Fruit fly (Drosophila melanogaster): ENCODE results near the gene CG46313.

CG46313 gene

dm6 chr3R:26988412-26988981 is 10.2 kb downstream of the CG46313 start, which contains the start of gene CG31075:
CG31075 (minus strand) TSS chr3R:26988517.
- TF ChIP-seq CG17801 (GFP tag; optimal IDR thresholded peaks at IDR 0.05; ENCODE audit: partially characterized antibody), result peak; percentile 75

dm6 chr3R:26989802-26990509 is 11.6 kb downstream of the CG46313 start, which contains the start of gene CG31076:
CG31076 (minus strand) TSS chr3R:26989852.
- TF ChIP-seq CG17801 (GFP tag; optimal IDR thresholded peaks at IDR 0.05; ENCODE audit: partially characterized antibody), result no peak

- TF ChIP-seq CG17801 (GFP tag; optimal IDR thresholded peaks at IDR 0.05; ENCODE audit: partially characterized antibody), result no peak
Measured at dm6 chr3R:26994532-26994931, 16.2 kb downstream of the CG46313 start, which contains the start of gene TwdlC. TwdlC (plus strand) TSS chr3R:26994832.

- no peak for TF ChIP-seq CG17801 (GFP tag; optimal IDR thresholded peaks at IDR 0.05; ENCODE audit: partially characterized antibody)
Measured at dm6 chr3R:26996642-26997041, 18.3 kb downstream of the CG46313 start, which contains the start of gene RYa-R. RYa-R (plus strand) TSS chr3R:26996980.

dm6 chr3R:26999452-26999851 is 21.1 kb downstream of the CG46313 start, which contains the start of gene CG31077:
CG31077 (plus strand) TSS chr3R:26999752.
- TF ChIP-seq CG17801 (GFP tag; optimal IDR thresholded peaks at IDR 0.05; ENCODE audit: partially characterized antibody), result no peak

DNA sequence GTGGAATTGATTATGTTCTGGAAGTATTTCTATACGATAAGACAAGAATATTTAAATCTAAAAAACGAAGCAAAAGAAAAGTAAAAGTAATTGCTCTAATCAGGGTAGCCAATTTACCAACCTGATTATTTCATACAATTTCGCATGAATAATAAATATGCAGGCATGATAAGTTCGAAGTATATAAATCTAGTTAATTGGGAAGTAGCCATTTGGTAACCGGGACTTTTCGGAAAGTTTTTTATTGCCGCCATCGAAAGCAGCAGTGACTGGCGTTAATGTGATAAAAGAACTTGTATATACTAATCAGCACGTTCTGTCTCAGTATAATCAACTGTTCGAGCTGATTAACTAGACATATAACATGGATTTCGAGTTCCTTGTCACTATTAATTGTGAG is 24.4 kb downstream of the CG46313 start:
- no peak for TF ChIP-seq CG17801 (GFP tag; optimal IDR thresholded peaks at IDR 0.05; ENCODE audit: partially characterized antibody)

DNA sequence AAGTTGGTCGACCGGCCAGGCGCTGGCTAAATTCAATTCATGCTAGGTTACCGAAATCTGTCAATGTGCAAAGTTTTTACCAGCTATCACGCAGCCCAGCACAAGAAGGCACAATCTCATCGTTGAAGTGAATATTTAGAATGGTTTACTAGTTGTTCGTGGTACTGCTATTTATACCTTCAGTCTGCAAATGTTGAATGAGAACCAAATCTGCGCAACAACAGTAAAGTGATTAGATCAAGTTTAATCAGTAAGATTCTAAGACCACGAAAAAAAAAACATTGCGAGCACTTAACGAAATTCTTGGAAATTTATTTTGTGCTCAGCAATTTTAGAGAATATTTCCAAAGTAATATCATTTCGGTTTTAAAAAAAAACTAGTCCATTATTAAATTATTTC is 27.0 kb downstream of the CG46313 start, which contains the start of gene CG6296:
CG6296 (minus strand) TSS at position 132 of the 400 bp plus-strand sequence.
- TF ChIP-seq CG17801 (GFP tag; optimal IDR thresholded peaks at IDR 0.05; ENCODE audit: partially characterized antibody), result no peak

- TF ChIP-seq CG17801 (GFP tag; optimal IDR thresholded peaks at IDR 0.05; ENCODE audit: partially characterized antibody), result no peak
Measured at dm6 chr3R:27007022-27007421, 28.7 kb downstream of the CG46313 start, which contains the start of gene CG6295. CG6295 (minus strand) TSS chr3R:27007055.

DNA sequence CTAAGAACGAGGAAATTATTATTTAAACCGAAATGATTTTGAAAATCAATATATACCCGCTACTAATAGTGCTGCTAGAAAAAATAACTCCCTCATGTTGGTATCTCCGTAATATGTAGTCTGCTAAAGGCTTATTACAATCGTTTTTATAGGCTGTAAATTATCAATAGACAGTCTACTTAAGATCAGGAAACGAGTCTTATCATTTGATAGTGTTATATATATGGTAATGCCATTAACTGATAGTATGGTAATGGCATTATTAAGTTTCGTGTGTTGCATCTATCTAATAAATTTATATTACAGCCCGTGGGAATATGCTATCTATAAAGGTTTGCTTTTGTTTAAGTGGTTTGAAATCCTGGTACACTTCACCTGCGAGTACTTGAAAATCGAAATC is 39.8 kb downstream of the CG46313 start, which contains the start of gene CG17192:
CG17192 (minus strand) TSS at position 101 of the 400 bp plus-strand sequence.
- TF ChIP-seq CG17801 (GFP tag; optimal IDR thresholded peaks at IDR 0.05; ENCODE audit: partially characterized antibody), result no peak

dm6 chr3R:27019701-27020172 is 41.4 kb downstream of the CG46313 start, which contains the start of gene CG17191:
CG17191 (minus strand) TSS chr3R:27019751.
- TF ChIP-seq CG17801 (GFP tag; optimal IDR thresholded peaks at IDR 0.05; ENCODE audit: partially characterized antibody), result no peak

dm6 chr3R:27021278-27021677 is 42.9 kb downstream of the CG46313 start, which contains the start of gene CG6283:
CG6283 (minus strand) TSS chr3R:27021378.
- no peak for TF ChIP-seq CG17801 (GFP tag; optimal IDR thresholded peaks at IDR 0.05; ENCODE audit: partially characterized antibody)

DNA sequence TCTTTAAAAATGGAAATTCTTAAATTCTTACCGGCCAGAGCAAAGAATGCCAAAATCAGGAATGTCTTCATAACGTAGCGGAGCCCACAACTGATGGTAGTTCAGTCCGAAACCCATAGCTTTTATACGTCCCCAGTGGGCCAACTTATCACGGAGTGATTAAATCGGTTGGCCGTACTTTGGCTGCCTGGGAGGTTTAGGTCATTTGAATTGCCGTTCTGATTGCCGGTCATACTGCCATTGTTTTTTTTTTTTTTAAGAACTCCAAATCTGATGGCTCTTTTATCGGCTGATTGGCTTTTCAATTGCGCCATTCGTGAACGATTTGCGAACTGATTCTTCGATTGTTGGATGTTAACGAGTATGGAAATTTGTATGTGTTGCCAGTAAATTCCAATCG is 44.8 kb downstream of the CG46313 start, which contains the start of gene CG6277:
CG6277 (minus strand) TSS at position 101 of the 400 bp plus-strand sequence.
- TF ChIP-seq CG17801 (GFP tag; optimal IDR thresholded peaks at IDR 0.05; ENCODE audit: partially characterized antibody), result no peak

DNA sequence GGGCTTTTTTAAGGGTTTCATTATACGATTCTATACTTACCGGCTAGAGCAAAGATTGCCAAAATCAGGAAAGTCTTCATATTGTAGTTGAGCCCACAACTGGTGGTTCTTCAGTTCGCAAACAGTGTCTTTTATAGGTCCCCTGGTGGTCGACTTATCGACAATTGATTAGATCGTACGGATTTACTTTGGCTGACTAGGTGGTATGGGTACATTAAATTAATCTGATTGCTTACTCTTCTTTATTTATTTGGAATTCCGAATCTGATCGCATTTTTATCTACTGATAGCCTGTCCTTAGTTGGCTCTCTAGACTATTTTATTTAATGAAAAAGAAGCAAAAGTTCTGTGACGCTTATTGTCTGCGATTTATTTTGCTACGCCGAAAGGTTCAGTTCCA is 47.7 kb downstream of the CG46313 start, which contains the start of gene CG6271:
CG6271 (minus strand) TSS at position 101 of the 400 bp plus-strand sequence.
- no peak for TF ChIP-seq CG17801 (GFP tag; optimal IDR thresholded peaks at IDR 0.05; ENCODE audit: partially characterized antibody)

dm6 chr3R:27033935-27034334 is 55.6 kb downstream of the CG46313 start:
- TF ChIP-seq CG17801 (GFP tag; optimal IDR thresholded peaks at IDR 0.05; ENCODE audit: partially characterized antibody), result no peak
